Fruit fly (Drosophila melanogaster) whole organism: ENCODE results near the gene CG31102.

ENCODE experiments used
- CG8478 ChIP-seq: fragments of >200 bp; optimal IDR thresholded peaks from 2 replicates; lab custom pipeline; 2018; ENCODE audit warnings: inconsistent platforms
- Dll ChIP-seq: fragments of >200 bp; optimal IDR thresholded peaks from 2 replicates; lab custom pipeline; 2017
- EcR ChIP-seq, 2 experiments: fragments of >200 bp; optimal IDR thresholded peaks; 2 replicates each; lab custom pipeline; 2017; ENCODE audit warnings: missing biosample characterization in 2 of 2, missing genetic modification characterization in 2 of 2, missing genetic modification reagents in 2 of 2
- pan ChIP-seq: fragments of >200 bp; optimal IDR thresholded peaks from 2 replicates; lab custom pipeline; 2017
- psq ChIP-seq: fragments of >200 bp; optimal IDR thresholded peaks from 2 replicates; lab custom pipeline; 2017
- usp ChIP-seq: fragments of >200 bp; optimal IDR thresholded peaks from 2 replicates; lab custom pipeline; 2017; ENCODE audit warnings: missing biosample characterization, missing genetic modification characterization, mixed read lengths

Gene CG31102

dm6 chr3R:25313771-25314170, 18.4 kb upstream of the CG31102 start, which contains the start of gene CG31087:
Gene CG31087 (minus strand): TSS chr3R:25313833.
- TF ChIP-seq pan = no peak
- no peak for TF ChIP-seq usp (GFP tag; lab: Kevin White, UChicago)
- no peak for TF ChIP-seq EcR (GFP tag; optimal IDR thresholded peaks at IDR 0.05; lab: Kevin White, UChicago)
- no peak for TF ChIP-seq CG8478 (lab: Kevin White, UChicago)
- no peak for TF ChIP-seq Dll (lab: Kevin White, UChicago)
- TF ChIP-seq psq (lab: Kevin White, UChicago) = no peak

dm6 chr3R:25312583-25312982, 17.2 kb upstream of the CG31102 start:
- TF ChIP-seq EcR (GFP tag; optimal IDR thresholded peaks at IDR 0.05; lab: Kevin White, UChicago) (no peak), CG8478 (lab: Kevin White, UChicago) (no peak), pan (no peak), psq (lab: Kevin White, UChicago) (no peak), Dll (lab: Kevin White, UChicago) (no peak), usp (GFP tag; lab: Kevin White, UChicago) (no peak)

DNA sequence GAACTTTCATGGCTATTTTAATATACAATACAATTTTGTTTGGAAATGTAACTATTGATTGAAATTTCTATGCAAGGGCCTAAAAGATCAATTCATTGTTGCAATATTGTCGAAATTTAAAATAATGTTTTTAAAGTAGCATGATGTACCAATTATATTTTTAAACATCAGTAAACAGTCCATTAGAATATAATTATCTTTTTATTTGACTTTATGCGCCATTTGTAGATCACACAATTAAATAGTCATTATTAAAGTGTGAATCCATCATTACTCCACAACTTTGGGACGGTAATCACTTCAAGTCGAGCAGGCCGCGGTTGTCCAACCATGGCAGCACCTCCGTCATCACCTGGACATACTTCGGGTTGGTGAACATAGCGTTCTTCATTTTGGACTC, 15.4 kb upstream of the CG31102 start, which contains the start of gene CG31099:
TSS of gene CG31099 (minus strand) at position 101 of the 400 bp plus-strand sequence.
- TF ChIP-seq usp (GFP tag; lab: Kevin White, UChicago) (no peak), EcR (GFP tag; optimal IDR thresholded peaks at IDR 0.05; lab: Kevin White, UChicago) (no peak), Dll (lab: Kevin White, UChicago) (no peak), pan (no peak), CG8478 (lab: Kevin White, UChicago) (no peak), psq (lab: Kevin White, UChicago) (no peak)

dm6 chr3R:25309175-25309574, 13.8 kb upstream of the CG31102 start:
- TF ChIP-seq EcR (GFP tag; optimal IDR thresholded peaks at IDR 0.05; lab: Kevin White, UChicago) (no peak), usp (GFP tag; lab: Kevin White, UChicago) (no peak), pan (no peak), psq (lab: Kevin White, UChicago) (no peak), Dll (lab: Kevin White, UChicago) (no peak), CG8478 (lab: Kevin White, UChicago) (no peak)

DNA sequence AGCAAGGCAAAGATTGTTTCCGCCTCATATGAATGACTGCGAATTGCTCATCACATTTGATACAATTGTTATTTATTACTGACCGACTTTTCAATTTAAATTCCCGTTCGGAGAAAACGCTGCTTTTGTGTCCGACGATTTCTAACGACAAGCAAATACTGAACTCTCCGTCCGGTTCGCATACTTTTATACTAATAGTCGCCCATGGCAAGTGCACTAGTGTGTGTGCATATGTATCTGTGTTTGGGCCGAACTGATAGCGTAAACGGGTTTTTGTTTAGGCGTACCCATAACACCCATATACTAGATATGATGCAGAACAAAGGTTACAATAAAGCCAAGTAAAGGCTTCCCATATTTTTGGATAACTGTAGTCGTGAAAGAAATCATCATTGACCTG, 12.8 kb upstream of the CG31102 start, which contains the start of gene CG10550:
TSS of gene CG10550 (minus strand) at position 164 of the 400 bp plus-strand sequence.
- TF ChIP-seq psq (lab: Kevin White, UChicago) = no peak
- no peak for TF ChIP-seq EcR (GFP tag; optimal IDR thresholded peaks at IDR 0.05; lab: Kevin White, UChicago)
- no peak for TF ChIP-seq CG8478 (lab: Kevin White, UChicago)
- no peak for TF ChIP-seq usp (GFP tag; lab: Kevin White, UChicago)
- TF ChIP-seq Dll (lab: Kevin White, UChicago) = no peak
- TF ChIP-seq pan = no peak

DNA sequence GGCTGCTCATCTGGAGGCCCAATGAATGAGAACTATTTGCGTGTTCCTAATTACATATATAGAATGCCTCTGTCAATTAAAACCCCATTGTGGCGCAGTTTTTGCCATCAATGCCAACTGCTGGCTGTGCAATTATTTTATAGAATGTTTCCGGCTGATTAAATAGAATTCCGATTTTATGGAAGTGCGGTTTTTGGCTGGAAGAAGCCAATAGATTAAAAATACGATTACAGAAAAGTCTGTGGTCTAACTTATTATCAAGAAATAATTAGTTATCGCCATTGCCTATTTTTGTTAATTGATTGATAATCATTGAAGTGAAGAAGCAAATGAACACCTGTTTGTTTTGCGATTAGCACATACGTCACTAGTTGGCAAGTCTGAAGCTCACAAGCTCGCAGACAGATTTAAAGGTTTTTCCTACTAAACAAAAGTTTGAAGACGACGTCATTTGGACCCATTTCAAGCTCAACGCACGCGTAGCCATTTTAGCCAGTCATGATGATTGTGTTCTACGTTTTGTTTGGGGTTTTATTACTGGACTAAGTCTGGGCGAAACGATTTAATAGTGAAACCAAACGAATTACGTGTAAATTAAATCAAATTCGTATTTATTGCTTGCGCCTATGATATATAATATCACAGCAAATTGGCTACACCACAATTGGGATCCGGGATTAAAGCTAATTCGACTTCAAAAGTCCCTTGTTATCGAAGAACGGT, 10.6 kb upstream of the CG31102 start:
- no peak for TF ChIP-seq pan
- no peak for TF ChIP-seq CG8478 (lab: Kevin White, UChicago)
- TF ChIP-seq Dll (lab: Kevin White, UChicago) = no peak
- TF ChIP-seq psq (lab: Kevin White, UChicago) = no peak

- TF ChIP-seq psq (lab: Kevin White, UChicago) (no peak), pan (no peak), Dll (lab: Kevin White, UChicago) (no peak), CG8478 (lab: Kevin White, UChicago) (no peak)
These were observed 8.6 kb upstream of the CG31102 start, which contains the start of gene CG31436 for dm6 chr3R:25303857-25304440. Gene CG31436 (plus strand): TSS chr3R:25304137.

DNA sequence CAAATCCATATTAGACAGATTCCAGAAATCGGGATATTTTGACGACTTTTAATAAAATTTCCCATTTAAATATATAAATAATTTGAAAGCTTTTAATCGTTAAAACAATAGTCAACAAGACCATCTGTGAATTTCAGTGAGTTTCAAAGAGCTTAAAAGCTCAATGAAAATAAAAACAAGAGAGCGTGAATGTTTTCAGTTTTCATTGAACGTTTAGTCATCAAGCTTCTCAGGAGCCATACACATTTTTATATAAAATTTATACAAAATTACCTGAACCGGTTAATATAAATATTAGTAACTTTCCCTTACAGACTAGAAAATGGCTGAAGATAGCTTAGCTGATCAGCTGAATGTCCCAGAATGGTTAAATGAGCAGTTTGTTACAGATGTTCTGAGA, 6.8 kb upstream of the CG31102 start, which contains the start of gene CG31370:
TSS of gene CG31370 (plus strand) at position 226 of the 400 bp plus-strand sequence.
- no peak for TF ChIP-seq CG8478 (lab: Kevin White, UChicago)
- TF ChIP-seq EcR (GFP tag; optimal IDR thresholded peaks at IDR 0.05; lab: Kevin White, UChicago) = no peak
- TF ChIP-seq Dll (lab: Kevin White, UChicago) = no peak
- TF ChIP-seq pan = no peak
- TF ChIP-seq psq (lab: Kevin White, UChicago) = no peak
- TF ChIP-seq usp (GFP tag; lab: Kevin White, UChicago) = no peak

- TF ChIP-seq CG8478 (lab: Kevin White, UChicago) (no peak), psq (lab: Kevin White, UChicago) (no peak)
These were observed 5.2 kb upstream of the CG31102 start, which contains the start of gene CG13659 for dm6 chr3R:25300575-25300974. Gene CG13659 (plus strand): TSS chr3R:25300891.

DNA sequence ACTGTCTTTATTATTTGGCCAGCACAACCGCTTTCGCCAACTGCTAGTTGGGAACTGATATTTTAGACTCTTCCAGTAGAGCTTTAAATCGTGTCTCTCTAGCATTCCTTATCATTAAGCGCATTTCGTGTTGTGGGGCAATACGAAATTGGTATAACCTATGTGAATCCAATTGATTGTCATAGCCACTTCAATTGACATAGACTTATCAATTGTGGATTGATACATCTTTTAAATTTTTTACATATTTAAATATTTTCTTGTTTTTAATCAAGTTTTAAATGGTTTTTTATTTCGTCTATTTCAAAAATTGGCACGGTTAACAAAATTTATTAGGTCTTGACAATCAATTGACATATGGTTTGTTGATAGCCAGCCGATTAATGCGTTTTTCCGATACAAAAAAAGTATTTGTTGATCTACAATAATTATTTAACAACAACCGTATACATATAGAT, 4.1 kb upstream of the CG31102 start, which contains the start of gene CG31288:
TSS of gene CG31288 (minus strand) at position 51 of the 458 bp plus-strand sequence.
- TF ChIP-seq EcR (GFP tag; optimal IDR thresholded peaks at IDR 0.05; lab: Kevin White, UChicago) (no peak), usp (GFP tag; lab: Kevin White, UChicago) (no peak), psq (lab: Kevin White, UChicago) (no peak), pan (no peak), Dll (lab: Kevin White, UChicago) (no peak), CG8478 (lab: Kevin White, UChicago) (no peak)

DNA sequence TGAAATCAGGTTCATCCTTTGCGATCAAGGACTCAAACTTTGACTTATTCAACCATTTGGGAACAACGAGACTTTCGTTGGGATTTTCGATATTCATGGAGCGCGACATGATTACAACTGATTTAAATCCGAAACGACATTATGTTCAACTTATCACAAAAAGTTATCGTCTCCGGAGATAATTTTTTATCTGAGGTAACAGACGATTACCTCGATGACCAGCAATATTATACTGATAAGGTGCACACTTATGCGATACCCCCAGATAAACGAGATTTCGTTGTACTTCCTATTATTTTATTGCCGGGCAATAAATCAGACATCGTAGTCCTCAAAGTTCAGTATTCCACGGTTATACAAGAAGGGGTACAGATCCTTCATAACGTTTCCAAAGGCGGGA, 2.3 kb upstream of the CG31102 start, which contains the start of gene CG31097:
TSS of gene CG31097 (minus strand) at position 101 of the 400 bp plus-strand sequence.
- no peak for TF ChIP-seq Dll (lab: Kevin White, UChicago)
- TF ChIP-seq pan = no peak
- TF ChIP-seq psq (lab: Kevin White, UChicago) = no peak
- TF ChIP-seq CG8478 (lab: Kevin White, UChicago) = no peak
- TF ChIP-seq usp (GFP tag; lab: Kevin White, UChicago) = no peak
- no peak for TF ChIP-seq EcR (GFP tag; optimal IDR thresholded peaks at IDR 0.05; lab: Kevin White, UChicago)
